Fruit fly (Drosophila melanogaster) whole organism, adult: ENCODE measurements around the gene CG15717.

ENCODE experiments used
- CG11617 ChIP-seq: fragments of 200-800 bp; sonication (Bioruptor generic); optimal IDR thresholded peaks from 2 replicates; lab custom pipeline; 2017; ENCODE audit warnings: mild to moderate bottlenecking, missing biosample characterization, missing genetic modification reagents, missing genetic modification characterization
- CG12768 ChIP-seq: fragments of 200-800 bp; sonication (Bioruptor generic); optimal IDR thresholded peaks from 2 replicates; lab custom pipeline; 2017; ENCODE audit warnings: missing biosample characterization, missing genetic modification characterization, mild to moderate bottlenecking, moderate library complexity, missing genetic modification reagents
- CG14711 ChIP-seq: fragments of 200-800 bp; sonication (Bioruptor generic); optimal IDR thresholded peaks from 2 replicates; lab custom pipeline; 2018; ENCODE audit warnings: missing biosample characterization, mild to moderate bottlenecking, missing genetic modification characterization, moderate library complexity
- CG1620 ChIP-seq: fragments of 200-800 bp; sonication (Bioruptor generic); optimal IDR thresholded peaks from 2 replicates; lab custom pipeline; 2016; ENCODE audit warnings: missing biosample characterization, missing genetic modification characterization
- CG33017 ChIP-seq: fragments of 200-800 bp; sonication (Bioruptor generic); optimal IDR thresholded peaks from 2 replicates; lab custom pipeline; 2018; ENCODE audit warnings: missing biosample characterization, mild to moderate bottlenecking, missing genetic modification characterization, moderate library complexity
- CG5204 ChIP-seq: fragments of 200-800 bp; sonication (Bioruptor generic); optimal IDR thresholded peaks from 2 replicates; lab custom pipeline; 2016; ENCODE audit warnings: missing biosample characterization, missing genetic modification characterization
- CG7045 ChIP-seq: fragments of 200-800 bp; sonication (Bioruptor generic); optimal IDR thresholded peaks from 2 replicates; lab custom pipeline; 2017; ENCODE audit warnings: missing biosample characterization, mild to moderate bottlenecking, missing genetic modification characterization
- CG7101 ChIP-seq: fragments of 200-800 bp; sonication (Bioruptor generic); optimal IDR thresholded peaks from 2 replicates; lab custom pipeline; 2018; ENCODE audit warnings: missing biosample characterization, mild to moderate bottlenecking, missing genetic modification characterization, moderate library complexity
- Clk ChIP-seq: fragments of 200-800 bp; sonication (Bioruptor generic); optimal IDR thresholded peaks from 2 replicates; lab custom pipeline; 2017; ENCODE audit warnings: missing biosample characterization, missing genetic modification characterization
- Crg-1 ChIP-seq: fragments of 200-800 bp; sonication (Bioruptor generic); optimal IDR thresholded peaks from 2 replicates; lab custom pipeline; 2016; ENCODE audit warnings: missing biosample characterization, missing genetic modification characterization
- Hr96 ChIP-seq: fragments of 200-800 bp; sonication (Bioruptor generic); optimal IDR thresholded peaks from 2 replicates; lab custom pipeline; 2016; ENCODE audit warnings: missing biosample characterization, missing genetic modification characterization
- Mnt ChIP-seq: fragments of 200-800 bp; sonication (Bioruptor generic); optimal IDR thresholded peaks from 2 replicates; lab custom pipeline; 2016; ENCODE audit warnings: missing biosample characterization, mild to moderate bottlenecking, missing genetic modification characterization
- bab1 ChIP-seq: fragments of 200-800 bp; sonication (Bioruptor generic); optimal IDR thresholded peaks from 3 replicates; lab custom pipeline; 2019; ENCODE audit warnings: missing biosample characterization, mild to moderate bottlenecking, missing genetic modification characterization, moderate library complexity
- cic ChIP-seq: fragments of 200-800 bp; sonication (Bioruptor generic); optimal IDR thresholded peaks from 2 replicates; lab custom pipeline; 2017; ENCODE audit warnings: missing biosample characterization, mild to moderate bottlenecking, missing genetic modification characterization, moderate library complexity
- cnc ChIP-seq, 2 experiments: fragments of >200 bp; optimal IDR thresholded peaks; 2 replicates each; lab custom pipeline; 2017
- kay ChIP-seq: fragments of 200-800 bp; sonication (Bioruptor generic); peaks from one replicate; lab custom pipeline; 2016; ENCODE audit warnings: missing biosample characterization, missing genetic modification characterization, borderline replicate concordance
- ovo ChIP-seq: fragments of 200-800 bp; sonication (Bioruptor generic); optimal IDR thresholded peaks from 2 replicates; lab custom pipeline; 2016; ENCODE audit warnings: missing biosample characterization, missing genetic modification characterization
- pad ChIP-seq: fragments of 200-800 bp; sonication (Bioruptor generic); optimal IDR thresholded peaks from 3 replicates; lab custom pipeline; 2017; ENCODE audit warnings: missing biosample characterization, missing genetic modification characterization, mild to moderate bottlenecking, moderate library complexity, missing genetic modification reagents
- tj ChIP-seq: fragments of 200-800 bp; sonication (Bioruptor generic); optimal IDR thresholded peaks from 3 replicates; lab custom pipeline; 2017; ENCODE audit warnings: missing biosample characterization, mild to moderate bottlenecking, missing genetic modification characterization, moderate library complexity
- toe ChIP-seq: fragments of 200-800 bp; sonication (Bioruptor generic); optimal IDR thresholded peaks from 2 replicates; lab custom pipeline; 2016; ENCODE audit warnings: missing biosample characterization, missing genetic modification characterization

CG15717 gene

dm6 chrX:13114861-13115260 lies 13.9 kb upstream of the CG15717 start, which contains the start of gene CG42237:
Gene CG42237, plus strand, starts transcription at chrX:13115131.
- no peak for TF ChIP-seq cnc (optimal IDR thresholded peaks at IDR 0.05; lab: Kevin White, UChicago)
- no peak for TF ChIP-seq CG14711 (tag; lab: Kevin White, UChicago)

- TF ChIP-seq tj (GFP tag; lab: Kevin White, UChicago) (peak; percentile 44), CG7101 (no peak)
Measured at dm6 chrX:13116438-13117243, 12.1 kb upstream of the CG15717 start.

- TF ChIP-seq CG7101 (peak; percentile 30), CG14711 (tag; lab: Kevin White, UChicago) (peak; percentile 11), CG5204 (no peak), kay (GFP tag; lab: Kevin White, UChicago) (peak; percentile 96), cic (GFP tag; lab: Kevin White, UChicago) (peak; percentile 91)
Measured at dm6 chrX:13125559-13125958, 3.2 kb upstream of the CG15717 start.

dm6 chrX:13127973-13128749 lies 591 bp upstream of the CG15717 start:
- TF ChIP-seq kay (GFP tag; lab: Kevin White, UChicago): no peak
- TF ChIP-seq CG14711 (tag; lab: Kevin White, UChicago): peak; percentile 14
- no peak for TF ChIP-seq toe (GFP tag; lab: Kevin White, UChicago)
- TF ChIP-seq tj (GFP tag; lab: Kevin White, UChicago): no peak
- TF ChIP-seq bab1: no peak
- no peak for TF ChIP-seq CG7045 (GFP tag; lab: Kevin White, UChicago)
- no peak for TF ChIP-seq Clk (GFP tag; lab: Kevin White, UChicago)
- no peak for TF ChIP-seq CG33017 (tag; lab: Kevin White, UChicago)
- TF ChIP-seq Mnt (GFP tag; lab: Kevin White, UChicago): no peak
- no peak for TF ChIP-seq Hr96 (GFP tag; lab: Kevin White, UChicago)
- TF ChIP-seq pad (GFP tag; lab: Kevin White, UChicago): peak; percentile 39
- TF ChIP-seq cnc (optimal IDR thresholded peaks at IDR 0.05; lab: Kevin White, UChicago): no peak
- no peak for TF ChIP-seq cic (GFP tag; lab: Kevin White, UChicago)
- TF ChIP-seq CG12768 (GFP tag; lab: Kevin White, UChicago): no peak
- TF ChIP-seq CG7101: no peak
- TF ChIP-seq ovo (GFP tag; lab: Kevin White, UChicago): peak; percentile 60
- no peak for TF ChIP-seq CG5204

- TF ChIP-seq CG7045 (GFP tag; lab: Kevin White, UChicago) (peak; percentile 52), kay (GFP tag; lab: Kevin White, UChicago) (peak; percentile 56), toe (GFP tag; lab: Kevin White, UChicago) (peak; percentile 42), Hr96 (GFP tag; lab: Kevin White, UChicago) (peak; percentile 5), tj (GFP tag; lab: Kevin White, UChicago) (no peak), CG5204 (peak; percentile 60), CG14711 (tag; lab: Kevin White, UChicago) (peak; percentile 35), CG7101 (peak; percentile 37), pad (GFP tag; lab: Kevin White, UChicago) (no peak)
Measured at dm6 chrX:13130175-13130822, 1.5 kb downstream of the CG15717 start.

dm6 chrX:13131063-13131773 lies 2.5 kb downstream of the CG15717 start:
- TF ChIP-seq pad (GFP tag; lab: Kevin White, UChicago): peak; percentile 97
- TF ChIP-seq kay (GFP tag; lab: Kevin White, UChicago): no peak
- TF ChIP-seq toe (GFP tag; lab: Kevin White, UChicago): peak; percentile 92
- peak; percentile 97 for TF ChIP-seq Mnt (GFP tag; lab: Kevin White, UChicago)
- TF ChIP-seq cnc (optimal IDR thresholded peaks at IDR 0.05; lab: Kevin White, UChicago): no peak
- peak; percentile 91 for TF ChIP-seq cic (GFP tag; lab: Kevin White, UChicago)
- TF ChIP-seq tj (GFP tag; lab: Kevin White, UChicago): peak; percentile 96
- TF ChIP-seq CG7101: peak; percentile 99
- peak; percentile 97 for TF ChIP-seq Clk (GFP tag; lab: Kevin White, UChicago)
- peak; percentile 96 for TF ChIP-seq bab1
- peak; percentile 97 for TF ChIP-seq CG33017 (tag; lab: Kevin White, UChicago)
- TF ChIP-seq Hr96 (GFP tag; lab: Kevin White, UChicago): peak; percentile 99
- peak; percentile 98 for TF ChIP-seq CG11617 (GFP tag; lab: Kevin White, UChicago)
- peak; percentile 98 for TF ChIP-seq CG12768 (GFP tag; lab: Kevin White, UChicago)
- TF ChIP-seq CG14711 (tag; lab: Kevin White, UChicago): peak; percentile 96
- peak; percentile 96 for TF ChIP-seq CG5204
- peak; percentile 98 for TF ChIP-seq Crg-1
- TF ChIP-seq CG7045 (GFP tag; lab: Kevin White, UChicago): peak; percentile 97
- TF ChIP-seq ovo (GFP tag; lab: Kevin White, UChicago): peak; percentile 90
- peak; percentile 99 for TF ChIP-seq CG1620
